Fruit fly (Drosophila melanogaster): ENCODE results near the gene Idh.

- TF ChIP-seq crp (GFP tag; optimal IDR thresholded peaks at IDR 0.05) = no peak
- TF ChIP-seq CG2712 (tag; optimal IDR thresholded peaks at IDR 0.05) = no peak
- no peak for TF ChIP-seq CG15073 (GFP tag; optimal IDR thresholded peaks at IDR 0.05)
- TF ChIP-seq onecut (GFP tag; IDR thresholded peaks at IDR 0.05) = no peak
- no peak for TF ChIP-seq CG30403 (GFP tag; optimal IDR thresholded peaks at IDR 0.05)
- TF ChIP-seq eyg (GFP tag; optimal IDR thresholded peaks at IDR 0.05) = no peak
- TF ChIP-seq CG13287 (GFP tag; IDR thresholded peaks at IDR 0.05; ENCODE audit: partially characterized antibody) = no peak
- TF ChIP-seq cato (GFP tag; optimal IDR thresholded peaks at IDR 0.05; ENCODE audit: borderline replicate concordance) = no peak
- TF ChIP-seq Myb (GFP tag; optimal IDR thresholded peaks at IDR 0.05) = no peak
- TF ChIP-seq p53 (GFP tag; optimal IDR thresholded peaks at IDR 0.05) = no peak
- TF ChIP-seq CG17568 (GFP tag; optimal IDR thresholded peaks at IDR 0.05) = no peak
- TF ChIP-seq CG15601 (tag; optimal IDR thresholded peaks at IDR 0.05) = no peak
- TF ChIP-seq CG15269 (tag; optimal IDR thresholded peaks at IDR 0.05) = no peak
Observed at dm6 chr3L:8370922-8371321, 10.2 kb upstream of the Idh start.

Data from whole organism, embryonic.